Worm (Caenorhabditis elegans) whole organism, L1 larva: Measurements from ENCODE around the gene spe-18.

Experiments
- C04F5.9 ChIP-seq: sonication (generic microtip); optimal IDR thresholded peaks from 2 replicates; lab custom pipeline; 2016; ENCODE audit warnings: missing genetic modification characterization, missing compliant biosample characterization
- dsc-1 ChIP-seq: sonication (generic microtip); optimal IDR thresholded peaks from 2 replicates; lab custom pipeline; 2016; ENCODE audit warnings: mild to moderate bottlenecking, missing genetic modification characterization, missing compliant biosample characterization
- fos-1 ChIP-seq: fragments of 150-350 bp; optimal IDR thresholded peaks from 2 replicates; lab custom pipeline; 2014; ENCODE audit warnings: missing biosample characterization, missing genetic modification characterization
- lir-3 ChIP-seq: sonication (generic microtip); optimal IDR thresholded peaks from 2 replicates; lab custom pipeline; 2016; ENCODE audit warnings: mild to moderate bottlenecking, missing genetic modification characterization, moderate library complexity, missing compliant biosample characterization; ENCODE audit not compliant: poor library complexity
- nhr-84 ChIP-seq: sonication (generic microtip); optimal IDR thresholded peaks from 2 replicates; lab custom pipeline; 2017; ENCODE audit warnings: missing biosample characterization, missing genetic modification characterization
- tbx-2 ChIP-seq: sonication (generic microtip); optimal IDR thresholded peaks from 2 replicates; lab custom pipeline; 2016; ENCODE audit warnings: missing genetic modification characterization, missing compliant biosample characterization
- unc-62 ChIP-seq: fragments of 150-350 bp; optimal IDR thresholded peaks from 2 replicates; lab custom pipeline; 2014; ENCODE audit warnings: missing biosample characterization, missing genetic modification reagents, missing genetic modification characterization

DNA sequence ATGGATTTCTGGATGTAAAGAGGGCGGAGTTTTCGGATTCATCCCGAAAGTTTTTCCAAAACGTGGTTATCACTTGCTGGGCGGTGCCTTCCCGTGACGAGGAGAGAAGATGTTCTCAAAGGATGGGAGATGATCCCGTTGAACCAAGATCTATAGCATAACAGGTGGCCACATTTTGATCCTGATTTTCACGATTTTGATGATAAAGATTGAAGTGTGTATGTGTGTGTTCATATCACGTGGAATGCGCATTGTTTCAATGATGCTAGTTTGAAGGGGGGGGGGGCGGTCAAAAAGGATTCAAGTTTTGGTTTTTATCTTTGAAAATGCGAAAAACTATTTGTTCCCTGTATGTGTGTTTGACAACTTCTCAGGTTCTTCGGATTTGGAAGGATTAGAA, 8.0 kb downstream of the spe-18 start, which contains the start of gene mltn-1:
- no peak for TF ChIP-seq tbx-2
- TF ChIP-seq dsc-1 (tag; lab: Kevin White, UChicago) = no peak
- TF ChIP-seq fos-1 (tag; lab: Kevin White, UChicago) = no peak
- no peak for TF ChIP-seq C04F5.9
- no peak for TF ChIP-seq unc-62 (GFP tag; lab: Kevin White, UChicago)
- TF ChIP-seq lir-3 (tag; lab: Kevin White, UChicago) = no peak
- no peak for TF ChIP-seq nhr-84 (tag; lab: Kevin White, UChicago)
